Fruit fly (Drosophila melanogaster): ENCODE measurements around the gene pum.

The pum gene

dm6 chr3R:9049091-9049981, 188.1 kb downstream of the pum start:
- peak; percentile 43 for TF ChIP-seq CG13296 (GFP tag; optimal IDR thresholded peaks at IDR 0.05)
- no peak for TF ChIP-seq Hr3 (GFP tag; optimal IDR thresholded peaks at IDR 0.05)
- TF ChIP-seq oc (tag; optimal IDR thresholded peaks at IDR 0.05): peak; percentile 3
- no peak for TF ChIP-seq CG9609 (GFP tag; optimal IDR thresholded peaks at IDR 0.05)
- no peak for TF ChIP-seq CG11398 (GFP tag; optimal IDR thresholded peaks at IDR 0.05)
- no peak for TF ChIP-seq CG8290 (GFP tag; optimal IDR thresholded peaks at IDR 0.05)
- peak in 1 of 2 experiments; percentile 29 for TF ChIP-seq CG8290 (tag; optimal IDR thresholded peaks at IDR 0.05)
- no peak for TF ChIP-seq CG3281 (GFP tag; optimal IDR thresholded peaks at IDR 0.05)
- no peak for TF ChIP-seq dmrt11E (tag; optimal IDR thresholded peaks at IDR 0.05)
- no peak for TF ChIP-seq CG16815 (GFP tag; optimal IDR thresholded peaks at IDR 0.05)
- no peak for TF ChIP-seq mld (GFP tag; IDR thresholded peaks at IDR 0.05; ENCODE audit: partially characterized antibody)
- peak; percentile 22 for TF ChIP-seq CG15269 (tag; optimal IDR thresholded peaks at IDR 0.05)
- peak; percentile 13 for TF ChIP-seq CG15514 (GFP tag; optimal IDR thresholded peaks at IDR 0.05)
- TF ChIP-seq CG30431 (GFP tag; optimal IDR thresholded peaks at IDR 0.05): no peak
- peak; percentile 77 for TF ChIP-seq sens (GFP tag)
- TF ChIP-seq PHDP (tag; optimal IDR thresholded peaks at IDR 0.05): peak; percentile 23
- TF ChIP-seq sd (tag; optimal IDR thresholded peaks at IDR 0.05): peak; percentile 6
- peak in 1 of 2 experiments; percentile 16 for TF ChIP-seq Pdp1 (GFP tag; optimal IDR thresholded peaks at IDR 0.05)
- TF ChIP-seq Med (GFP tag): peak; percentile 53
- no peak for TF ChIP-seq sens-2 (GFP tag; IDR thresholded peaks at IDR 0.05)
- TF ChIP-seq CoRest (tag; optimal IDR thresholded peaks at IDR 0.05): no peak
- no peak for TF ChIP-seq esg (GFP tag; conservative IDR thresholded peaks at IDR 0.05)
- peak; percentile 22 for TF ChIP-seq lilli (GFP tag; optimal IDR thresholded peaks at IDR 0.05)
- no peak for TF ChIP-seq D19B (GFP tag; optimal IDR thresholded peaks at IDR 0.05)
- no peak for TF ChIP-seq Bteb2 (GFP tag; optimal IDR thresholded peaks at IDR 0.05)
- peak; percentile 11 for TF ChIP-seq CG2678 (tag; optimal IDR thresholded peaks at IDR 0.05)
- TF ChIP-seq CG10267 (tag; optimal IDR thresholded peaks at IDR 0.05): no peak
- peak; percentile 57 for TF ChIP-seq CG13894 (tag; optimal IDR thresholded peaks at IDR 0.05)
- peak; percentile 96 for TF ChIP-seq sug (tag; optimal IDR thresholded peaks at IDR 0.05)
- TF ChIP-seq lab (GFP tag; optimal IDR thresholded peaks at IDR 0.05): peak; percentile 31
- peak; percentile 11 for TF ChIP-seq grau (tag; optimal IDR thresholded peaks at IDR 0.05)
- peak; percentile 90 for TF ChIP-seq cwo (GFP tag; optimal IDR thresholded peaks at IDR 0.05)
- peak; percentile 14 for TF ChIP-seq Fer3 (tag; optimal IDR thresholded peaks at IDR 0.05)
- no peak for TF ChIP-seq psq (GFP tag; optimal IDR thresholded peaks at IDR 0.05)
- no peak for TF ChIP-seq ind (GFP tag; optimal IDR thresholded peaks at IDR 0.05)
- peak; percentile 11 for TF ChIP-seq zfh2 (GFP tag; optimal IDR thresholded peaks at IDR 0.05)
- TF ChIP-seq Meics (GFP tag; optimal IDR thresholded peaks at IDR 0.05): peak; percentile 33
- TF ChIP-seq CG8388 (GFP tag; optimal IDR thresholded peaks at IDR 0.05): peak; percentile 94
- TF ChIP-seq vfl (GFP tag; optimal IDR thresholded peaks at IDR 0.05): no peak
- TF ChIP-seq YL-1 (GFP tag; optimal IDR thresholded peaks at IDR 0.05): peak; percentile 38
- no peak for TF ChIP-seq Myb (GFP tag; optimal IDR thresholded peaks at IDR 0.05)
- TF ChIP-seq dm (GFP tag; optimal IDR thresholded peaks at IDR 0.05): peak; percentile 36
- peak; percentile 30 for TF ChIP-seq gem (tag; optimal IDR thresholded peaks at IDR 0.05)
